Fruit fly (Drosophila melanogaster): Measurements from ENCODE around the gene CG9109.

dm6 chr2L:6076829-6077364 is 42.7 kb upstream of the CG9109 start:
- TF ChIP-seq usp (GFP tag; optimal IDR thresholded peaks at IDR 0.05) (no peak), EcR (GFP tag; optimal IDR thresholded peaks at IDR 0.05) (peak in 1 of 2 experiments; percentile 16), pan (optimal IDR thresholded peaks at IDR 0.05) (no peak)

All from whole organism.